Fruit fly (Drosophila melanogaster): Measurements from ENCODE around the gene CG3473.
A peak's percentile ranks its signal among the peaks of the same experiment; 100 is the strongest.

The CG3473 gene

DNA sequence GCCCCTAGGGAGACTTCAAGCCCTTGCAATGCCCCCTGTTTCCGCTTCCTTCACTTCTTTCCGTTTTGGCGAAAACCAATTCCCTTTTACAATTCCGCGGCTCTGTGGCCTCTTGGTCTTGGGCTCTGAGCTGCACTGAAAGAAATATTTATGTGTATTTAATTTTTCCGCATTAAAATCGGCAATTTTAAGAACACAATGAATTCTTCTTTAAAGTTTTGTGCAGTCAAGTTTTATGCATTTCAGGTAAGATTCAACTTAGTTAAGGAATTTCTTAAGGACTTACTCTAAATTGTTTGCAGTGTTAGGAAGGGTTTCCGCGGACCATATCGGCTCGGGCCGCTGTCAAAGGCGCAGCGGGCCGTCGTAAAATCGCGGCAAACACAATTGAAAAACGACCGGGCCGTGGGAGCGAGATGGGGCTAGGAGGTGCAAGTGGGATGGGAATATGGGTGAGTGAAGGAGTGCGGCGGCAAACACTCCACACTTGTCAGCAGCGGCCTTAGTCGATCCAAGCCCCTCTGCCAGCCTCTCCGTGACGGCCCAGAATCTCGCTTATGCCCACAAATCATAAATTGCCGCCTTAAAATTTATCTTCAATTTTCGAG is 11.3 kb downstream of the CG3473 start (continued):
- peak; percentile 80 for TF ChIP-seq CG1603 (tag; optimal IDR thresholded peaks at IDR 0.05)
- TF ChIP-seq dmrt99B (tag; optimal IDR thresholded peaks at IDR 0.05): peak; percentile 63
- TF ChIP-seq pan (optimal IDR thresholded peaks at IDR 0.05): no peak
- TF ChIP-seq pan (GFP tag; optimal IDR thresholded peaks at IDR 0.05 in 1 of 2, IDR thresholded peaks at IDR 0.05 in 1 of 2): peak in 1 of 2 experiments; percentile 24
- peak; percentile 11 for TF ChIP-seq caup (GFP tag; optimal IDR thresholded peaks at IDR 0.05; ENCODE audit: severe bottlenecking)
- no peak for TF ChIP-seq CG13296 (GFP tag; optimal IDR thresholded peaks at IDR 0.05)
- peak; percentile 45 for TF ChIP-seq NK7.1 (GFP tag; optimal IDR thresholded peaks at IDR 0.05)
- peak; percentile 63 for TF ChIP-seq CG9609 (GFP tag; optimal IDR thresholded peaks at IDR 0.05)
- TF ChIP-seq CG3726 (GFP tag; IDR thresholded peaks at IDR 0.05): 0 out of 3 replicates have a peak, but pooled peaks have one; percentile 40
- TF ChIP-seq H15 (GFP tag; IDR thresholded peaks at IDR 0.05): 0 out of 3 replicates have a peak, but pooled peaks have one; percentile 49
- no peak for TF ChIP-seq nerfin-1 (tag; optimal IDR thresholded peaks at IDR 0.05)
- TF ChIP-seq stwl (tag; optimal IDR thresholded peaks at IDR 0.05): peak; percentile 30
- peak; percentile 22 for TF ChIP-seq CG4617 (GFP tag; optimal IDR thresholded peaks at IDR 0.05; ENCODE audit: borderline replicate concordance)
- TF ChIP-seq CG10274 (GFP tag; optimal IDR thresholded peaks at IDR 0.05): no peak
- no peak for TF ChIP-seq luna (GFP tag; optimal IDR thresholded peaks at IDR 0.05)
- TF ChIP-seq Side (GFP tag; optimal IDR thresholded peaks at IDR 0.05): peak; percentile 1
- 0 out of 2 replicates have a peak, but pooled peaks have one; percentile 41 for TF ChIP-seq CG14441 (GFP tag; IDR thresholded peaks at IDR 0.05)
- TF ChIP-seq ERR (GFP tag; optimal IDR thresholded peaks at IDR 0.05): peak; percentile 44
- no peak for TF ChIP-seq insv (GFP tag; optimal IDR thresholded peaks at IDR 0.05)
- TF ChIP-seq chif (GFP tag; optimal IDR thresholded peaks at IDR 0.05): peak; percentile 66 to 82
- TF ChIP-seq CoRest (tag; optimal IDR thresholded peaks at IDR 0.05): peak; percentile 59
- TF ChIP-seq CG13287 (GFP tag; IDR thresholded peaks at IDR 0.05; ENCODE audit: partially characterized antibody): no peak
- no peak; the same call in 1 of the 2 replicates for TF ChIP-seq esg (GFP tag; conservative IDR thresholded peaks at IDR 0.05)
- peak; percentile 43 for TF ChIP-seq Myb (GFP tag; optimal IDR thresholded peaks at IDR 0.05)
- peak; percentile 3 for TF ChIP-seq CG31388 (GFP tag; optimal IDR thresholded peaks at IDR 0.05)
- no peak for TF ChIP-seq Stat92E (GFP tag; optimal IDR thresholded peaks at IDR 0.05)
- peak; percentile 20 for TF ChIP-seq CG12659 (GFP tag; optimal IDR thresholded peaks at IDR 0.05)
- TF ChIP-seq Fer1 (GFP tag; optimal IDR thresholded peaks at IDR 0.05): peak; percentile 66
- no peak for TF ChIP-seq Rfx (GFP tag; IDR thresholded peaks at IDR 0.05)
- TF ChIP-seq CG13123 (GFP tag; optimal IDR thresholded peaks at IDR 0.05): no peak
- TF ChIP-seq sisA (GFP tag; IDR thresholded peaks at IDR 0.05): no peak
- TF ChIP-seq CG31441 (GFP tag; IDR thresholded peaks at IDR 0.05): peak; percentile 56; the same call in 1 of the 2 replicates
- TF ChIP-seq CG11247 (GFP tag; IDR thresholded peaks at IDR 0.05): 0 out of 2 replicates have a peak, but pooled peaks have one; percentile 11
- TF ChIP-seq Dp (GFP tag; optimal IDR thresholded peaks at IDR 0.05): no peak
- peak; percentile 29 for TF ChIP-seq CG12155 (GFP tag; optimal IDR thresholded peaks at IDR 0.05)
- TF ChIP-seq zf30C (GFP tag; optimal IDR thresholded peaks at IDR 0.05): peak; percentile 55
- TF ChIP-seq Adf1 (GFP tag; IDR thresholded peaks at IDR 0.05): no peak
- TF ChIP-seq GATAe (GFP tag; conservative IDR thresholded peaks at IDR 0.05): no peak
- no peak for TF ChIP-seq Hr78 (GFP tag; optimal IDR thresholded peaks at IDR 0.05)
- peak; percentile 27 for TF ChIP-seq Fer3 (tag; optimal IDR thresholded peaks at IDR 0.05)
- TF ChIP-seq Lpt (GFP tag; optimal IDR thresholded peaks at IDR 0.05): no peak
- TF ChIP-seq Sin3A (optimal IDR thresholded peaks at IDR 0.05): no peak
- no peak for TF ChIP-seq cg (GFP tag; optimal IDR thresholded peaks at IDR 0.05)
- no peak for TF ChIP-seq fru (optimal IDR thresholded peaks at IDR 0.05)
- no peak for TF ChIP-seq Doc3 (GFP tag; IDR thresholded peaks at IDR 0.05; ENCODE audit: partially characterized antibody)
- TF ChIP-seq CG34422 (GFP tag; IDR thresholded peaks at IDR 0.05): 0 out of 3 replicates have a peak, but pooled peaks have one; percentile 28
- TF ChIP-seq CG6683 (GFP tag; optimal IDR thresholded peaks at IDR 0.05): no peak
- no peak for TF ChIP-seq BEAF-32 (GFP tag; optimal IDR thresholded peaks at IDR 0.05)
- TF ChIP-seq HHEX (GFP tag; optimal IDR thresholded peaks at IDR 0.05): peak; percentile 51

Data from whole organism, embryonic.